Fruit fly (Drosophila melanogaster) whole organism, embryonic: Measurements from ENCODE around the gene CG10587.

Experiments
- Abd-B ChIP-seq: fragments of 200-800 bp; sonication (Bioruptor generic); optimal IDR thresholded peaks from 2 replicates; lab custom pipeline; 2018; ENCODE audit warnings: missing biosample characterization, mild to moderate bottlenecking, missing genetic modification characterization, moderate library complexity
- Aef1 ChIP-seq: fragments of 200-800 bp; sonication (Bioruptor generic); IDR thresholded peaks from 3 replicates; pipeline ENCODE4 v1.3.6; 2022; ENCODE audit warnings: missing biosample characterization, missing genetic modification characterization
- Antp ChIP-seq: fragments of 200-800 bp; sonication (Bioruptor generic); optimal IDR thresholded peaks from 3 replicates; lab custom pipeline; 2016; ENCODE audit warnings: missing biosample characterization, missing genetic modification characterization
- Atf3 ChIP-seq: fragments of 200-800 bp; sonication (Bioruptor generic); optimal IDR thresholded peaks from 3 replicates; lab custom pipeline; 2016; ENCODE audit warnings: missing biosample characterization, missing genetic modification characterization
- BEAF-32 ChIP-seq: fragments of 200-800 bp; sonication (Bioruptor generic); optimal IDR thresholded peaks from 3 replicates; lab custom pipeline; 2017; ENCODE audit warnings: missing biosample characterization, missing genetic modification characterization, mild to moderate bottlenecking, moderate library complexity, missing genetic modification reagents
- CG11504 ChIP-seq: fragments of 200-800 bp; sonication (Bioruptor generic); optimal IDR thresholded peaks from 3 replicates; lab custom pipeline; 2019; ENCODE audit warnings: missing biosample characterization, mild to moderate bottlenecking, missing genetic modification characterization, moderate library complexity
- CG11723 ChIP-seq: fragments of 200-800 bp; sonication (Bioruptor generic); optimal IDR thresholded peaks from 2 replicates; lab custom pipeline; 2017; ENCODE audit warnings: missing biosample characterization, mild to moderate bottlenecking, missing genetic modification characterization
- CG12236 ChIP-seq: fragments of 200-800 bp; sonication (Bioruptor generic); optimal IDR thresholded peaks from 2 replicates; lab custom pipeline; 2016; ENCODE audit warnings: missing biosample characterization, missing genetic modification characterization
- CG12942 ChIP-seq: fragments of 200-800 bp; sonication (Bioruptor generic); optimal IDR thresholded peaks from 3 replicates; lab custom pipeline; 2016; ENCODE audit warnings: missing biosample characterization, missing genetic modification characterization
- CG13296 ChIP-seq: fragments of 200-800 bp; sonication (Bioruptor generic); optimal IDR thresholded peaks from 3 replicates; lab custom pipeline; 2018; ENCODE audit warnings: missing biosample characterization, mild to moderate bottlenecking, missing genetic modification characterization
- CG15011 ChIP-seq: fragments of 200-800 bp; sonication (Bioruptor generic); optimal IDR thresholded peaks from 3 replicates; lab custom pipeline; 2018; ENCODE audit warnings: missing biosample characterization, mild to moderate bottlenecking, missing genetic modification characterization
- CG16815 ChIP-seq: fragments of 200-800 bp; sonication (Bioruptor generic); optimal IDR thresholded peaks from 3 replicates; lab custom pipeline; 2017; ENCODE audit warnings: missing biosample characterization, mild to moderate bottlenecking, missing genetic modification characterization
- CG17186 ChIP-seq: fragments of 200-800 bp; sonication (Bioruptor generic); optimal IDR thresholded peaks from 3 replicates; lab custom pipeline; 2017; ENCODE audit warnings: missing biosample characterization, missing genetic modification reagents, missing genetic modification characterization
- CG17829 ChIP-seq: fragments of 200-800 bp; optimal IDR thresholded peaks from 2 replicates; lab custom pipeline; 2019; ENCODE audit warnings: missing biosample characterization, mild to moderate bottlenecking, missing genetic modification characterization, moderate library complexity
- CG18262 ChIP-seq: fragments of 200-800 bp; optimal IDR thresholded peaks from 3 replicates; lab custom pipeline; 2019; ENCODE audit warnings: missing biosample characterization, mild to moderate bottlenecking, missing genetic modification characterization, moderate library complexity
- CG2202 ChIP-seq: fragments of 200-800 bp; sonication (Bioruptor generic); optimal IDR thresholded peaks from 2 replicates; lab custom pipeline; 2018; ENCODE audit warnings: missing biosample characterization, mild to moderate bottlenecking, missing genetic modification characterization
- CG2712 ChIP-seq: fragments of 200-800 bp; optimal IDR thresholded peaks from 3 replicates; lab custom pipeline; 2019; ENCODE audit warnings: missing biosample characterization, mild to moderate bottlenecking, missing genetic modification characterization, moderate library complexity
- CG32767 ChIP-seq: fragments of 200-800 bp; sonication (Bioruptor generic); IDR thresholded peaks from 2 replicates; pipeline ENCODE4 v1.3.6; 2022; ENCODE audit warnings: missing biosample characterization, missing genetic modification characterization
- CG4360 ChIP-seq: fragments of 200-800 bp; sonication (Bioruptor generic); IDR thresholded peaks from 2 replicates; pipeline ENCODE4 v1.3.6; 2022; ENCODE audit warnings: missing biosample characterization, missing genetic modification characterization
- CG4424 ChIP-seq: fragments of 200-800 bp; sonication (Bioruptor generic); optimal IDR thresholded peaks from 3 replicates; lab custom pipeline; 2016; ENCODE audit warnings: missing biosample characterization, missing genetic modification characterization
- CG4617 ChIP-seq: fragments of 200-800 bp; sonication (Bioruptor generic); optimal IDR thresholded peaks from 3 replicates; lab custom pipeline; 2016; ENCODE audit warnings: missing biosample characterization, missing genetic modification characterization, borderline replicate concordance
- CG6791 ChIP-seq: fragments of 200-800 bp; sonication (Bioruptor generic); IDR thresholded peaks from 3 replicates; pipeline ENCODE4 v1.3.6; 2022; ENCODE audit warnings: missing biosample characterization, missing genetic modification characterization; ENCODE audit not compliant: partially characterized antibody
- CG7745 ChIP-seq: fragments of 200-800 bp; sonication (Bioruptor generic); optimal IDR thresholded peaks from 2 replicates; lab custom pipeline; 2018; ENCODE audit warnings: missing biosample characterization, mild to moderate bottlenecking, missing genetic modification characterization, moderate library complexity
- CG9932 ChIP-seq: fragments of 200-800 bp; sonication (Bioruptor generic); IDR thresholded peaks from 2 replicates; pipeline ENCODE4 v1.3.6; 2022; ENCODE audit warnings: missing biosample characterization, missing genetic modification characterization
- Dad ChIP-seq: fragments of 200-800 bp; sonication (Bioruptor generic); optimal IDR thresholded peaks from 3 replicates; lab custom pipeline; 2016; ENCODE audit warnings: missing biosample characterization, missing genetic modification characterization
- Dbx ChIP-seq: fragments of 200-800 bp; sonication (Bioruptor generic); IDR thresholded peaks from 3 replicates; pipeline ENCODE4 v1.3.6; 2022; ENCODE audit warnings: missing biosample characterization, missing genetic modification characterization
- Dip2 ChIP-seq: fragments of 200-800 bp; sonication (Bioruptor generic); IDR thresholded peaks from 2 replicates; pipeline ENCODE4 v1.3.6; 2022; ENCODE audit warnings: missing biosample characterization, missing genetic modification characterization
- Doc3 ChIP-seq: fragments of 200-800 bp; sonication (Bioruptor generic); IDR thresholded peaks from 3 replicates; pipeline ENCODE4 v1.3.6; 2022; ENCODE audit warnings: missing biosample characterization, missing genetic modification characterization; ENCODE audit not compliant: partially characterized antibody
- Dref ChIP-seq: fragments of 200-800 bp; sonication (Bioruptor generic); IDR thresholded peaks from 2 replicates; pipeline ENCODE4 v1.3.6; 2022; ENCODE audit warnings: missing biosample characterization, missing genetic modification characterization
- Med ChIP-seq: fragments of 200-800 bp; sonication (Bioruptor generic); peaks from one replicate; lab custom pipeline; 2016; ENCODE audit warnings: missing biosample characterization, missing genetic modification characterization, mild to moderate bottlenecking, inconsistent platforms, moderate library complexity
- NC2β ChIP-seq: fragments of 200-800 bp; sonication (Bioruptor generic); optimal IDR thresholded peaks from 2 replicates; lab custom pipeline; 2016; ENCODE audit warnings: missing biosample characterization, missing genetic modification characterization
- Neu2 ChIP-seq: fragments of 200-800 bp; sonication (Bioruptor generic); optimal IDR thresholded peaks from 3 replicates; lab custom pipeline; 2016; ENCODE audit warnings: missing biosample characterization, missing genetic modification characterization, borderline replicate concordance
- NfI ChIP-seq: fragments of 200-800 bp; sonication (Bioruptor generic); optimal IDR thresholded peaks from 3 replicates; lab custom pipeline; 2018; ENCODE audit warnings: missing biosample characterization, mild to moderate bottlenecking, missing genetic modification characterization, moderate library complexity
- Pdp1 ChIP-seq, 2 experiments: fragments of 200-800 bp; sonication (Bioruptor generic); optimal IDR thresholded peaks; 3 replicates each; lab custom pipeline; 2016; ENCODE audit warnings: missing biosample characterization in 2 of 2, missing genetic modification characterization in 2 of 2, mild to moderate bottlenecking in 1 of 2, moderate library complexity in 1 of 2
- Ravus ChIP-seq: fragments of 200-800 bp; sonication (Bioruptor generic); IDR thresholded peaks from 2 replicates; pipeline ENCODE4 v1.3.6; 2022; ENCODE audit warnings: missing biosample characterization, missing genetic modification characterization
- abd-A ChIP-seq: fragments of 200-800 bp; sonication (Bioruptor generic); optimal IDR thresholded peaks from 3 replicates; lab custom pipeline; 2019; ENCODE audit warnings: missing biosample characterization, mild to moderate bottlenecking, missing genetic modification characterization, moderate library complexity
- ac ChIP-seq: fragments of 200-800 bp; sonication (Bioruptor generic); optimal IDR thresholded peaks from 3 replicates; lab custom pipeline; 2017; ENCODE audit warnings: missing biosample characterization, mild to moderate bottlenecking, missing genetic modification characterization
- btn ChIP-seq: fragments of 200-800 bp; sonication (Bioruptor generic); optimal IDR thresholded peaks from 2 replicates; lab custom pipeline; 2016; ENCODE audit warnings: missing biosample characterization, missing genetic modification characterization
- cas ChIP-seq: fragments of 200-800 bp; sonication (Bioruptor generic); IDR thresholded peaks from 2 replicates; pipeline ENCODE4 v1.3.6; 2022; ENCODE audit warnings: missing biosample characterization, missing genetic modification characterization
- cato ChIP-seq: fragments of 200-800 bp; sonication (Bioruptor generic); optimal IDR thresholded peaks from 2 replicates; lab custom pipeline; 2016; ENCODE audit warnings: missing biosample characterization, missing genetic modification characterization, borderline replicate concordance
- caup ChIP-seq: fragments of 200-800 bp; sonication (Bioruptor generic); optimal IDR thresholded peaks from 3 replicates; lab custom pipeline; 2017; ENCODE audit warnings: missing biosample characterization, mild to moderate bottlenecking, missing genetic modification characterization, moderate library complexity; ENCODE audit not compliant: severe bottlenecking
- corto ChIP-seq: fragments of 200-800 bp; sonication (Bioruptor generic); optimal IDR thresholded peaks from 2 replicates; lab custom pipeline; 2016; ENCODE audit warnings: missing biosample characterization, mild to moderate bottlenecking, missing genetic modification characterization, moderate library complexity
- gcm2 ChIP-seq: fragments of 200-800 bp; sonication (Bioruptor generic); optimal IDR thresholded peaks from 2 replicates; lab custom pipeline; 2016; ENCODE audit warnings: missing biosample characterization, missing genetic modification characterization
- her ChIP-seq: fragments of 200-800 bp; sonication (Bioruptor generic); optimal IDR thresholded peaks from 2 replicates; lab custom pipeline; 2016; ENCODE audit warnings: missing biosample characterization, missing genetic modification characterization
- hkb ChIP-seq, 2 experiments: fragments of 200-800 bp in 1 of 2; fragments of >200 bp in 1 of 2; sonication (Bioruptor generic) in 1 of 2; IDR thresholded peaks in 1 of 2; optimal IDR thresholded peaks in 1 of 2; 2 replicates each; pipeline versions ENCODE4 v1.3.6 to Lab custom; 2017 to 2022; ENCODE audit warnings: missing biosample characterization in 1 of 2, missing genetic modification characterization in 1 of 2
- jing ChIP-seq: fragments of 200-800 bp; sonication (Bioruptor generic); optimal IDR thresholded peaks from 2 replicates; lab custom pipeline; 2018; ENCODE audit warnings: missing biosample characterization, mild to moderate bottlenecking, missing genetic modification characterization
- mam ChIP-seq: fragments of 200-800 bp; sonication (Bioruptor generic); optimal IDR thresholded peaks from 3 replicates; lab custom pipeline; 2016; ENCODE audit warnings: missing biosample characterization, missing genetic modification characterization
- pho ChIP-seq: fragments of 200-800 bp; sonication (Bioruptor generic); optimal IDR thresholded peaks from 2 replicates; lab custom pipeline; 2016; ENCODE audit warnings: missing biosample characterization, missing genetic modification characterization
- schlank ChIP-seq: fragments of 200-800 bp; sonication (Bioruptor generic); optimal IDR thresholded peaks from 2 replicates; lab custom pipeline; 2018; ENCODE audit warnings: missing biosample characterization, mild to moderate bottlenecking, missing genetic modification characterization
- stc ChIP-seq: fragments of 200-800 bp; sonication (Bioruptor generic); IDR thresholded peaks from 2 replicates; pipeline ENCODE4 v1.3.6; 2022; ENCODE audit warnings: missing biosample characterization, missing genetic modification characterization
- trem ChIP-seq: fragments of 200-800 bp; optimal IDR thresholded peaks from 3 replicates; lab custom pipeline; 2019; ENCODE audit warnings: missing biosample characterization, mild to moderate bottlenecking, missing genetic modification characterization, moderate library complexity

Gene CG10587

dm6 chr3L:20944180-20944579, 18.2 kb downstream of the CG10587 start (continued):
- no peak for TF ChIP-seq jing (GFP tag; lab: Kevin White, UChicago)
- TF ChIP-seq corto (GFP tag; lab: Kevin White, UChicago), result no peak
- no peak for TF ChIP-seq NfI
- TF ChIP-seq Atf3 (GFP tag; lab: Kevin White, UChicago), result peak; percentile 9
- TF ChIP-seq CG7745 (tag; lab: Kevin White, UChicago), result peak; percentile 55
- peak; percentile 67 for TF ChIP-seq ac (GFP tag; lab: Kevin White, UChicago)
- TF ChIP-seq trem, result peak; percentile 3
- TF ChIP-seq CG15011, result no peak
- no peak for TF ChIP-seq Dbx (GFP tag; lab: Robert Waterston, UW)
- no peak for TF ChIP-seq cas
- TF ChIP-seq Neu2 (GFP tag; lab: Kevin White, UChicago), result no peak
- no peak for TF ChIP-seq Dip2
- TF ChIP-seq CG12236, result peak; percentile 63
- TF ChIP-seq btn, result no peak
- no peak for TF ChIP-seq Aef1 (GFP tag; lab: Robert Waterston, UW)
- no peak for TF ChIP-seq abd-A
- TF ChIP-seq cato (GFP tag; lab: Kevin White, UChicago), result no peak
- TF ChIP-seq stc (GFP tag; lab: Robert Waterston, UW), result no peak
- no peak for TF ChIP-seq CG16815 (GFP tag; lab: Kevin White, UChicago)
- no peak for TF ChIP-seq CG2712
- TF ChIP-seq schlank (tag; lab: Kevin White, UChicago), result no peak
- no peak for TF ChIP-seq CG32767
- no peak for TF ChIP-seq Abd-B (GFP tag; lab: Kevin White, UChicago)
- no peak for TF ChIP-seq her (GFP tag; lab: Kevin White, UChicago)
- TF ChIP-seq Pdp1 (GFP tag; optimal IDR thresholded peaks at IDR 0.05; lab: Kevin White, UChicago), result no peak
- TF ChIP-seq Dad (GFP tag; lab: Kevin White, UChicago), result no peak
- no peak for TF ChIP-seq BEAF-32
- no peak for TF ChIP-seq Doc3
- TF ChIP-seq pho (GFP tag; lab: Kevin White, UChicago), result no peak
- TF ChIP-seq CG17829 (tag; lab: Kevin White, UChicago), result peak; percentile 27
- no peak for TF ChIP-seq CG4424
- TF ChIP-seq hkb (optimal IDR thresholded peaks at IDR 0.05; lab: Kevin White, UChicago), result no peak
- no peak for TF ChIP-seq hkb (GFP tag; IDR thresholded peaks at IDR 0.05; lab: Robert Waterston, UW)
- no peak for TF ChIP-seq Med
- TF ChIP-seq CG12942, result peak; percentile 32
- TF ChIP-seq CG4360 (GFP tag; lab: Robert Waterston, UW), result no peak
- TF ChIP-seq CG2202 (tag; lab: Kevin White, UChicago), result peak; percentile 59
- TF ChIP-seq CG11504 (tag; lab: Kevin White, UChicago), result no peak
- no peak for TF ChIP-seq Dref (GFP tag; lab: Robert Waterston, UW)
- no peak for TF ChIP-seq Antp (GFP tag; lab: Kevin White, UChicago)
- no peak for TF ChIP-seq mam (GFP tag; lab: Kevin White, UChicago)
- peak; percentile 8 for TF ChIP-seq caup (GFP tag; lab: Kevin White, UChicago)
- no peak for TF ChIP-seq gcm2 (GFP tag; lab: Kevin White, UChicago)
- TF ChIP-seq CG13296 (GFP tag; lab: Kevin White, UChicago), result no peak
- peak; percentile 22 for TF ChIP-seq CG11723 (GFP tag; lab: Kevin White, UChicago)
- peak; percentile 33 for TF ChIP-seq CG18262 (tag; lab: Kevin White, UChicago)
- TF ChIP-seq CG6791, result no peak
- no peak for TF ChIP-seq NC2β (GFP tag; lab: Kevin White, UChicago)
- TF ChIP-seq Ravus (GFP tag; lab: Robert Waterston, UW), result no peak
- peak; percentile 29 for TF ChIP-seq CG17186 (GFP tag; lab: Kevin White, UChicago)
- TF ChIP-seq CG4617, result no peak
- no peak for TF ChIP-seq CG9932 (GFP tag; lab: Robert Waterston, UW)
